Worm (Caenorhabditis elegans) whole organism, L4/young adult: Measurements from ENCODE around the gene txt-3.

Source experiments
- W03F9.2 ChIP-seq: fragments of 150-350 bp; optimal IDR thresholded peaks from 2 replicates; lab custom pipeline; 2014; ENCODE audit warnings: missing biosample characterization, missing genetic modification characterization
- dao-5 ChIP-seq: sonication (generic microtip); optimal IDR thresholded peaks from 2 replicates; lab custom pipeline; 2016; ENCODE audit warnings: missing genotype, missing genetic modification characterization, moderate library complexity, missing compliant biosample characterization
- him-1 ChIP-seq: sonication (generic microtip); optimal IDR thresholded peaks from 2 replicates; lab custom pipeline; 2016; ENCODE audit warnings: missing genotype, missing genetic modification reagents, missing genetic modification characterization, missing compliant biosample characterization

ce11 chrIV:4937647-4938046 is 26.1 kb upstream of the txt-3 start, which contains the start of gene fbxa-86:
- TF ChIP-seq him-1 (no peak), dao-5 (no peak), W03F9.2 (tag; lab: Kevin White, UChicago) (no peak)
